Fruit fly (Drosophila melanogaster): ENCODE results near the gene CG5381.

CG5381 gene

dm6 chr2L:10333091-10333991, 10.4 kb upstream of the CG5381 start, which contains the start of gene GATAd:
Gene GATAd, plus strand, starts transcription at chr2L:10333734.
- TF ChIP-seq noc (tag; optimal IDR thresholded peaks at IDR 0.05): no peak

- TF ChIP-seq noc (tag; optimal IDR thresholded peaks at IDR 0.05): no peak
Measured at dm6 chr2L:10331066-10331847, 8.4 kb upstream of the CG5381 start, which contains the start of the genes Schip1 and Cox10. Gene Schip1, minus strand, starts transcription at chr2L:10331116. Gene Cox10, plus strand, starts transcription at chr2L:10331471.

DNA sequence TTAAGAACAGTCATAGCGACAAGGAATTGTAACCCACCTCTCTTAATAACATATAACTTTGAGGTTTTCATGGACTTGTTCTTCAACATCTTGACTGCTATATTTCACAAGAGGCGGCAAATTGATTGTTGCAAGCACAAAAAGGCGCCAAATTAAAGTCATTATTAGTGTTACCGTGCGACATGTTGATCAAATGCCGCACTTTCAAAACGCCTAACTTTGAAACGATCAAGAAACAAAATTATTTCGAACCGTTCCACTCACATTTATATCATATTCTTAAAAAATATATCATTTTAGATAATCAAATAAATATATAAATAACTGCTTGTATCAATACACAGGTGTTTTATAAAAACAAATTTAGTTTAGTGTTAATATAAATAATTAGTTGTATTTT, 4.9 kb upstream of the CG5381 start, which contains the start of gene RnrL:
Gene RnrL (minus strand): TSS at position 154 of the 400 bp plus-strand sequence.
- TF ChIP-seq noc (tag; optimal IDR thresholded peaks at IDR 0.05): no peak

- no peak for TF ChIP-seq noc (tag; optimal IDR thresholded peaks at IDR 0.05)
Measured at dm6 chr2L:10322176-10322575, 726 bp downstream of the CG5381 start, which contains the start of gene CG4995. Gene CG4995, plus strand, starts transcription at chr2L:10322476.

dm6 chr2L:10321612-10322011, 1.3 kb downstream of the CG5381 start:
- TF ChIP-seq noc (tag; optimal IDR thresholded peaks at IDR 0.05): peak; percentile 35

- TF ChIP-seq noc (tag; optimal IDR thresholded peaks at IDR 0.05): no peak
Measured at dm6 chr2L:10321036-10321583, 1.8 kb downstream of the CG5381 start.

dm6 chr2L:10320174-10320775, 2.6 kb downstream of the CG5381 start:
- TF ChIP-seq noc (tag; optimal IDR thresholded peaks at IDR 0.05): peak; percentile 23

DNA sequence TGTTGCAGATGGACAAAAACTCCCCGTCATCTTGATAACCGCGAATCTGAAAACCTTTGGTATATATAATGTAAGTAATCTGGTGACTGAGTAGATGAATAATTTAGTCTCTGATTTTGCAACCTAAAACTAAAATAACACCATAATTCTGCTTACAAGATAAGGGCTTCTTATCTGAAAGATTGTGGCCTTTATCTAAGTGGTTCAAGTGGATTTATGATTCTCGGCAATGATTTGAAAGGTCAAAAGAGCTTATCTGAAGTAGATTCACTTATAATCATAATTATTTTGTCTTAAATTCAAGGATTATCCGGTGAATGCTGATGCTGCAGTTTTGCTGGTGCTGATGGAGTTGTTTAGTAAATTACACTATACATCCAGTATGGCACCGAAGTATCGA, 7.0 kb downstream of the CG5381 start:
- no peak for TF ChIP-seq noc (tag; optimal IDR thresholded peaks at IDR 0.05)

DNA sequence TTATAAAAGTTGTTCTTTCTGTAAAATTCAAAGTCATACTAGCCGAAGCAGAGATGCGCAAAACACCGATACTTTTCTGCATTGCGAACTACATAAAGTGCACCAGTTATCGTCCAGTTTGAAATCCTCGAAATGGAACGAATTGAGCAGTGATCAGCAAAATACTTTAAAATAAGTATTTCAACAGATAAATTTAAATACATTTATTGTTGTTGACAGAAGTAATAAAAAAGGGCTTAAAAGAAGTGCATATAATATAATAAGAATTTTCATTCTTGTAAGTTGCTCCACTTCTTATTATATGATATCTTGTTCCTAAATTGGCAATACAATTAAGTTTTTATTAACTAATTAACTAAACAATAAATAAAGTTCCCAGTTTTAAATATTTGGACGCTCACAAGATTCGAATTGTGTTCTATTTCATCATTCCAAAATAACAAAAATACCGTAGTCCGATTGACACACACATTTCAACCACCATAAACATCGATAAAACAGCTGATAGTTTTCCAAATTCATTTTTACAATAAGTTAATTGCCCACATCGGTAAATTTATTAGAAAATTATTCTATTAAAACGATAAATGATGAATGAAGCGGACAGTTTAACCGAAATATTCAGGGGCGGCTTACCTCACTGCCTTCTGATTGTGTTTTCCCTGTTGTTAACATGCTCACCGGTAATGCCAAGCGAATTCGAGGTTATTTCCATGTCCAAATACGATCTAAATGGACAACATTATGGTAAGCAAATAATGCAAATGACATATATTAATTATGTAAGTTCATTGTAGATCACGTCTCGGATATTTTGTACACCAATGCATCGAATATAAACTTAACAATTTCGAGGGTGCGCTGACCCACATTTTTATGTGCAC, 8.3 kb downstream of the CG5381 start, which contains the start of the genes Usp14 and CG4972:
Gene Usp14 (minus strand): TSS at position 70 of the 884 bp plus-strand sequence.
Gene CG4972 (plus strand): TSS at position 466 of the 884 bp plus-strand sequence.
- TF ChIP-seq noc (tag; optimal IDR thresholded peaks at IDR 0.05): no peak

- no peak for TF ChIP-seq noc (tag; optimal IDR thresholded peaks at IDR 0.05)
Measured at dm6 chr2L:10311822-10312221, 11.1 kb downstream of the CG5381 start.

DNA sequence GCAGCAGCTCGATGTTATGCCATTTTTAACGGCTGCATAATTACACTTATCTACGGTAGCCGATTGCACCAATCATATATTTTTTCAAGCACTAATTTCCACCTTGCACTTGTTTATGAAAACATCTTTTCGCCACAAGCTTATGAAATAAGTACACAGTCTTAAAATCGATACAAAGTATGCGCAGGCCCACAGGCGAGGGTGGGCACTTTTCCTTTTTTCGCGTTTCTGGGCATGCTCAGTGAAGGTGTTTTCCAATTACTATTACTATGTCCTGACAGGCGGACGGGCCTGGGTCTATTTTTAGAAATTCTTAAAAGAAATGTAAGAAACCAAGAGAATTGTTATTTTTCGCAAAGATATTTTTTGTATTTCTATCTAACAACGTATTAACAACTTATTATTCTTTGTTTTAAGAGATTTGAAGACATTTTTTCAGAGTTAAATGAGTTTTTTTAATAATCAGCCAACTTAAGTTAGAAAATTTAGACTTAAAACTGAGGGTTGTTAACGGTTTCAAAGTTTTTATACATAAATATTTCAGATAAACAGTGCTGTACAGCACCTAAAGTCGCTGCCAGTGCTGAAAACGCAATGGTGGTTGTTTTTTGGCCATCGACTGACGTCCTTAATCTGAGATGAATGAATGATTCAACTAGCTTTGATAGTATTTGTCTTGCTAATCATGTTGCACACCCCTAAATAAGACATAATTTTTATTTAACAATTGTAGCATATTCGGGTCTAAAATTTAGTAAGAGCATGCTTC, 12.1 kb downstream of the CG5381 start, which contains the start of gene Cdk5alpha:
Gene Cdk5alpha (minus strand): TSS at position 343 of the 769 bp plus-strand sequence.
- TF ChIP-seq noc (tag; optimal IDR thresholded peaks at IDR 0.05): no peak

- peak; percentile 59 for TF ChIP-seq noc (tag; optimal IDR thresholded peaks at IDR 0.05)
Measured at dm6 chr2L:10306518-10307260, 16.2 kb downstream of the CG5381 start, which contains the start of the genes CG5390 and CG4968. Gene CG5390, minus strand, starts transcription at chr2L:10306594. Gene CG4968, plus strand, starts transcription at chr2L:10306922.

Data from whole organism, larva.